Worm (Caenorhabditis elegans): ENCODE data around the gene rps-0.
A peak's percentile ranks its signal among the peaks of the same experiment; 100 is the strongest.

rps-0 gene

ce11 chrIII:4756983-4757382, 3.1 kb upstream of the rps-0 start, which contains the start of gene fbxl-2 (continued):
- TF ChIP-seq ztf-4 (tag; optimal IDR thresholded peaks at IDR 0.05) (peak; percentile 91), nhr-11 (tag; optimal IDR thresholded peaks at IDR 0.05) (peak; percentile 85), fos-1 (tag; optimal IDR thresholded peaks at IDR 0.05) (peak; percentile 87), sptf-1 (tag; optimal IDR thresholded peaks at IDR 0.05) (no peak), nhr-90 (tag; optimal IDR thresholded peaks at IDR 0.05; ENCODE audit: poor library complexity) (peak; percentile 95), pqm-1 (tag; optimal IDR thresholded peaks at IDR 0.05) (no peak), rnt-1 (tag; optimal IDR thresholded peaks at IDR 0.05) (peak; percentile 99), ama-1 (optimal IDR thresholded peaks at IDR 0.05) (no peak), swsn-7 (tag; optimal IDR thresholded peaks at IDR 0.05) (peak; percentile 95), xbp-1 (tag; optimal IDR thresholded peaks at IDR 0.05) (peak; percentile 97), snpc-4 (tag; optimal IDR thresholded peaks at IDR 0.05) (peak; percentile 83), C34B4.2 (tag; optimal IDR thresholded peaks at IDR 0.05) (peak; percentile 80), nhr-47 (tag; optimal IDR thresholded peaks at IDR 0.05) (peak; percentile 98), elt-2 (tag; optimal IDR thresholded peaks at IDR 0.05) (peak; percentile 87), aly-2 (tag; optimal IDR thresholded peaks at IDR 0.05) (peak; percentile 83), lin-39 (tag; optimal IDR thresholded peaks at IDR 0.05) (peak; percentile 85), nhr-71 (tag; optimal IDR thresholded peaks at IDR 0.05) (peak; percentile 98), F16B12.6 (tag; optimal IDR thresholded peaks at IDR 0.05) (peak; percentile 79), fkh-4 (tag; optimal IDR thresholded peaks at IDR 0.05; ENCODE audit: borderline replicate concordance) (peak; percentile 73), pag-3 (tag; optimal IDR thresholded peaks at IDR 0.05; ENCODE audit: borderline replicate concordance, insufficient read depth) (no peak), sox-4 (tag; optimal IDR thresholded peaks at IDR 0.05) (peak; percentile 81), hpl-2 (GFP tag; optimal IDR thresholded peaks at IDR 0.05) (peak; percentile 30), unc-62 (GFP tag; optimal IDR thresholded peaks at IDR 0.05) (peak; percentile 56), sup-37 (GFP tag; optimal IDR thresholded peaks at IDR 0.05) (peak; percentile 92), irx-1 (tag; optimal IDR thresholded peaks at IDR 0.05) (peak; percentile 93), efl-1 (optimal IDR thresholded peaks at IDR 0.05) (peak; percentile 92 to 100), efl-1 (GFP tag; optimal IDR thresholded peaks at IDR 0.05 in 1 of 2) (peak; percentile 99 to 100), lin-13 (GFP tag; optimal IDR thresholded peaks at IDR 0.05) (peak; percentile 96), dsc-1 (tag; optimal IDR thresholded peaks at IDR 0.05) (peak; percentile 95), C16A3.4 (tag; optimal IDR thresholded peaks at IDR 0.05) (peak; percentile 97), nhr-19 (GFP tag; conservative IDR thresholded peaks at IDR 0.05) (peak; percentile 98), ceh-90 (tag; optimal IDR thresholded peaks at IDR 0.05) (peak; percentile 41), nhr-84 (tag; optimal IDR thresholded peaks at IDR 0.05) (no peak), unc-86 (tag; optimal IDR thresholded peaks at IDR 0.05) (peak; percentile 94), unc-130 (tag; optimal IDR thresholded peaks at IDR 0.05) (peak; percentile 95), vab-15 (tag; optimal IDR thresholded peaks at IDR 0.05) (no peak), ztf-11 (tag; optimal IDR thresholded peaks at IDR 0.05) (peak in 1 of 2 experiments; percentile 88), lsy-2 (tag; optimal IDR thresholded peaks at IDR 0.05) (peak; percentile 97), hlh-4 (tag; optimal IDR thresholded peaks at IDR 0.05) (no peak), dpl-1 (GFP tag; optimal IDR thresholded peaks at IDR 0.05) (peak; percentile 99 to 100 (median 100)), pax-3 (tag; optimal IDR thresholded peaks at IDR 0.05) (peak; percentile 91), fkh-8 (tag; optimal IDR thresholded peaks at IDR 0.05) (peak; percentile 96), C04F5.9 (tag; optimal IDR thresholded peaks at IDR 0.05) (peak; percentile 99), aha-1 (tag; optimal IDR thresholded peaks at IDR 0.05) (peak; percentile 47), fkh-10 (GFP tag; optimal IDR thresholded peaks at IDR 0.05) (peak; percentile 80), ceh-8 (GFP tag; optimal IDR thresholded peaks at IDR 0.05) (peak; percentile 94), ets-5 (GFP tag; IDR thresholded peaks at IDR 0.05) (no peak), ces-1 (GFP tag; optimal IDR thresholded peaks at IDR 0.05) (no peak), lin-15B (tag; optimal IDR thresholded peaks at IDR 0.05) (peak; percentile 98), isw-1 (GFP tag; IDR thresholded peaks at IDR 0.05) (peak; percentile 97), blmp-1 (tag; optimal IDR thresholded peaks at IDR 0.05) (peak; percentile 86), nhr-12 (tag; optimal IDR thresholded peaks at IDR 0.05) (peak; percentile 3), skn-1 (tag; optimal IDR thresholded peaks at IDR 0.05) (peak; percentile 96), elt-3 (tag; optimal IDR thresholded peaks at IDR 0.05) (peak in 5 of 6 experiments; percentile 55 to 96 (median 88))

Data from whole organism, L1 larva.